Fruit fly (Drosophila melanogaster) whole organism, embryonic: Measurements from ENCODE around the gene Arp1.
A peak's percentile ranks its signal among the peaks of the same experiment; 100 is the strongest.

Source experiments
- Ada2b ChIP-seq: fragments of 200-800 bp; sonication (Bioruptor generic); IDR thresholded peaks from 2 replicates; pipeline ENCODE4 v1.3.6; 2022; ENCODE audit warnings: missing biosample characterization, missing genetic modification characterization
- Awh ChIP-seq: fragments of 200-800 bp; sonication (Bioruptor generic); IDR thresholded peaks from 2 replicates; pipeline ENCODE4, ENCODE4 v1.3.6; 2022; ENCODE audit warnings: missing biosample characterization, missing genetic modification characterization
- Bdp1 ChIP-seq: fragments of 200-800 bp; sonication (Bioruptor generic); optimal IDR thresholded peaks from 3 replicates; lab custom pipeline; 2016; ENCODE audit warnings: missing biosample characterization, missing genetic modification characterization
- Bgb ChIP-seq: fragments of 200-800 bp; sonication (Bioruptor generic); IDR thresholded peaks from 2 replicates; pipeline ENCODE4 v1.3.6; 2022; ENCODE audit warnings: missing biosample characterization, missing genetic modification characterization; ENCODE audit not compliant: partially characterized antibody
- CG11093 ChIP-seq: fragments of 200-800 bp; sonication (Bioruptor generic); IDR thresholded peaks from 3 replicates; pipeline ENCODE4 v1.3.6; 2022; ENCODE audit warnings: missing biosample characterization, missing genetic modification characterization
- CG11398 ChIP-seq: fragments of 200-800 bp; sonication (Bioruptor generic); optimal IDR thresholded peaks from 2 replicates; lab custom pipeline; 2016; ENCODE audit warnings: missing biosample characterization, missing genetic modification characterization
- CG12071 ChIP-seq: fragments of 200-800 bp; sonication (Bioruptor generic); optimal IDR thresholded peaks from 3 replicates; lab custom pipeline; 2018; ENCODE audit warnings: missing biosample characterization, mild to moderate bottlenecking, missing genetic modification characterization
- CG12299 ChIP-seq: fragments of 200-800 bp; sonication (Bioruptor generic); optimal IDR thresholded peaks from 2 replicates; lab custom pipeline; 2018; ENCODE audit warnings: missing biosample characterization, mild to moderate bottlenecking, missing genetic modification characterization
- CG13624 ChIP-seq: fragments of 200-800 bp; sonication (Bioruptor generic); optimal IDR thresholded peaks from 2 replicates; lab custom pipeline; 2016; ENCODE audit warnings: missing biosample characterization, missing genetic modification characterization
- CG14667 ChIP-seq: fragments of 200-800 bp; sonication (Bioruptor generic); IDR thresholded peaks from 2 replicates; pipeline ENCODE4 v1.3.6; 2022; ENCODE audit warnings: missing biosample characterization, missing genetic modification characterization
- CG14860 ChIP-seq: fragments of 200-800 bp; sonication (Bioruptor generic); IDR thresholded peaks from 3 replicates; pipeline ENCODE4 v1.3.6; 2022; ENCODE audit warnings: missing biosample characterization, missing genetic modification characterization; ENCODE audit not compliant: partially characterized antibody
- CG17359 ChIP-seq: fragments of 200-800 bp; sonication (Bioruptor generic); optimal IDR thresholded peaks from 3 replicates; lab custom pipeline; 2018; ENCODE audit warnings: missing biosample characterization, mild to moderate bottlenecking, missing genetic modification characterization, moderate library complexity
- CG17385 ChIP-seq: fragments of 200-800 bp; sonication (Bioruptor generic); optimal IDR thresholded peaks from 3 replicates; lab custom pipeline; 2018; ENCODE audit warnings: missing biosample characterization, mild to moderate bottlenecking, missing genetic modification characterization
- CG4730 ChIP-seq: fragments of 200-800 bp; sonication (Bioruptor generic); IDR thresholded peaks from 2 replicates; pipeline ENCODE4 v1.3.6; 2022; ENCODE audit warnings: missing biosample characterization, missing genetic modification characterization
- CG6254 ChIP-seq: fragments of 200-800 bp; sonication (Bioruptor generic); optimal IDR thresholded peaks from 3 replicates; lab custom pipeline; 2017; ENCODE audit warnings: mild to moderate bottlenecking, missing biosample characterization, missing genetic modification reagents, missing genetic modification characterization
- CG6765 ChIP-seq: fragments of 200-800 bp; sonication (Bioruptor generic); optimal IDR thresholded peaks from 3 replicates; lab custom pipeline; 2017; ENCODE audit warnings: missing biosample characterization, mild to moderate bottlenecking, missing genetic modification characterization
- CG7556 ChIP-seq: fragments of 200-800 bp; sonication (Bioruptor generic); optimal IDR thresholded peaks from 2 replicates; lab custom pipeline; 2017; ENCODE audit warnings: missing biosample characterization, mild to moderate bottlenecking, missing genetic modification characterization
- CG7786 ChIP-seq: fragments of 200-800 bp; sonication (Bioruptor generic); optimal IDR thresholded peaks from 2 replicates; lab custom pipeline; 2016; ENCODE audit warnings: missing biosample characterization, missing genetic modification characterization
- CG7839 ChIP-seq: fragments of 200-800 bp; sonication (Bioruptor generic); optimal IDR thresholded peaks from 3 replicates; lab custom pipeline; 2018; ENCODE audit warnings: missing biosample characterization, mild to moderate bottlenecking, missing genetic modification characterization, moderate library complexity
- CG7987 ChIP-seq: fragments of 200-800 bp; sonication (Bioruptor generic); optimal IDR thresholded peaks from 2 replicates; lab custom pipeline; 2018; ENCODE audit warnings: missing biosample characterization, mild to moderate bottlenecking, missing genetic modification characterization, moderate library complexity
- CG8281 ChIP-seq: fragments of 200-800 bp; sonication (Bioruptor generic); optimal IDR thresholded peaks from 2 replicates; lab custom pipeline; 2018; ENCODE audit warnings: missing biosample characterization, mild to moderate bottlenecking, missing genetic modification characterization, moderate library complexity
- CG8388 ChIP-seq: fragments of 200-800 bp; sonication (Bioruptor generic); optimal IDR thresholded peaks from 2 replicates; lab custom pipeline; 2019; ENCODE audit warnings: missing biosample characterization, mild to moderate bottlenecking, missing genetic modification characterization, moderate library complexity
- CG8478 ChIP-seq: fragments of >200 bp; optimal IDR thresholded peaks from 2 replicates; lab custom pipeline; 2018
- CG9727 ChIP-seq: fragments of 200-800 bp; sonication (Bioruptor generic); optimal IDR thresholded peaks from 3 replicates; lab custom pipeline; 2017; ENCODE audit warnings: missing biosample characterization, mild to moderate bottlenecking, missing genetic modification characterization
- CG9876 ChIP-seq: fragments of 200-800 bp; sonication (Bioruptor generic); optimal IDR thresholded peaks from 2 replicates; lab custom pipeline; 2016; ENCODE audit warnings: missing biosample characterization, missing genetic modification characterization
- Deaf1 ChIP-seq: fragments of 200-800 bp; optimal IDR thresholded peaks from 3 replicates; lab custom pipeline; 2019; ENCODE audit warnings: missing biosample characterization, mild to moderate bottlenecking, missing genetic modification characterization, moderate library complexity
- Dp ChIP-seq: fragments of 200-800 bp; sonication (Bioruptor generic); optimal IDR thresholded peaks from 2 replicates; lab custom pipeline; 2018; ENCODE audit warnings: missing biosample characterization, mild to moderate bottlenecking, missing genetic modification characterization, moderate library complexity
- Mrtf ChIP-seq: fragments of 200-800 bp; sonication (Bioruptor generic); IDR thresholded peaks from 3 replicates; pipeline ENCODE4 v1.3.6; 2022; ENCODE audit warnings: missing biosample characterization, missing genetic modification characterization
- Side ChIP-seq: fragments of 200-800 bp; sonication (Bioruptor generic); optimal IDR thresholded peaks from 2 replicates; lab custom pipeline; 2016; ENCODE audit warnings: missing biosample characterization, missing genetic modification characterization
- Sin3A ChIP-seq: fragments of >200 bp; optimal IDR thresholded peaks from 2 replicates; lab custom pipeline; 2018
- Six4 ChIP-seq: fragments of 200-800 bp; sonication (Bioruptor generic); optimal IDR thresholded peaks from 2 replicates; lab custom pipeline; 2016; ENCODE audit warnings: missing biosample characterization, missing genetic modification characterization
- Spps ChIP-seq: fragments of 200-800 bp; sonication (Bioruptor generic); optimal IDR thresholded peaks from 2 replicates; lab custom pipeline; 2018; ENCODE audit warnings: missing biosample characterization, mild to moderate bottlenecking, missing genetic modification characterization
- Xbp1 ChIP-seq: fragments of 200-800 bp; sonication (Bioruptor generic); optimal IDR thresholded peaks from 3 replicates; lab custom pipeline; 2016; ENCODE audit warnings: missing biosample characterization, mild to moderate bottlenecking, missing genetic modification characterization
- Xrp1 ChIP-seq: fragments of 200-800 bp; sonication (Bioruptor generic); IDR thresholded peaks from 2 replicates; pipeline ENCODE4 v1.3.6; 2022; ENCODE audit warnings: missing biosample characterization, missing genetic modification characterization
- cad ChIP-seq: fragments of >200 bp; optimal IDR thresholded peaks from 2 replicates; lab custom pipeline; 2017; ENCODE audit warnings: missing biosample characterization, missing genetic modification characterization
- croc ChIP-seq: fragments of 200-800 bp; sonication (Bioruptor generic); conservative IDR thresholded peaks from 3 replicates; pipeline ENCODE4 v1.3.6; 2022; ENCODE audit warnings: missing biosample characterization, missing genetic modification characterization
- cwo ChIP-seq: fragments of 200-800 bp; sonication (Bioruptor generic); optimal IDR thresholded peaks from 3 replicates; lab custom pipeline; 2017; ENCODE audit warnings: missing biosample characterization, missing genetic modification characterization, mild to moderate bottlenecking, moderate library complexity, missing genetic modification reagents
- danr ChIP-seq: fragments of 200-800 bp; sonication (Bioruptor generic); IDR thresholded peaks from 2 replicates; pipeline ENCODE4 v1.3.6; 2022; ENCODE audit warnings: missing biosample characterization, missing genetic modification characterization
- ftz-f1 ChIP-seq: fragments of 200-800 bp; sonication (Bioruptor generic); optimal IDR thresholded peaks from 2 replicates; lab custom pipeline; 2016; ENCODE audit warnings: missing biosample characterization, missing genetic modification characterization
- gcm ChIP-seq: fragments of 200-800 bp; sonication (Bioruptor generic); optimal IDR thresholded peaks from 2 replicates; lab custom pipeline; 2019; ENCODE audit warnings: missing biosample characterization, mild to moderate bottlenecking, missing genetic modification characterization, moderate library complexity
- gt ChIP-seq: fragments of 200-800 bp; sonication (Bioruptor generic); IDR thresholded peaks from 2 replicates; pipeline ENCODE4 v1.3.6; 2022; ENCODE audit warnings: missing biosample characterization, missing genetic modification characterization
- hth ChIP-seq: fragments of >200 bp; optimal IDR thresholded peaks from 2 replicates; lab custom pipeline; 2017; ENCODE audit warnings: inconsistent platforms
- lov ChIP-seq, 2 experiments: fragments of 200-800 bp in 1 of 2; fragments of >200 bp in 1 of 2; sonication (Bioruptor generic) in 1 of 2; IDR thresholded peaks in 1 of 2; optimal IDR thresholded peaks in 1 of 2; 2 replicates in 1 of 2; 3 replicates in 1 of 2; pipeline versions ENCODE4 v1.3.6 to Lab custom; 2017 to 2022; ENCODE audit warnings: missing biosample characterization in 1 of 2, missing genetic modification characterization in 1 of 2
- nau ChIP-seq: fragments of 200-800 bp; sonication (Bioruptor generic); optimal IDR thresholded peaks from 3 replicates; lab custom pipeline; 2017; ENCODE audit warnings: missing biosample characterization, mild to moderate bottlenecking, missing genetic modification characterization, missing genetic modification reagents
- odd ChIP-seq: fragments of 200-800 bp; sonication (Bioruptor generic); optimal IDR thresholded peaks from 2 replicates; lab custom pipeline; 2017; ENCODE audit warnings: missing biosample characterization, mild to moderate bottlenecking, missing genetic modification characterization
- pb ChIP-seq: fragments of 200-800 bp; sonication (Bioruptor generic); optimal IDR thresholded peaks from 3 replicates; lab custom pipeline; 2016; ENCODE audit warnings: missing biosample characterization, missing genetic modification characterization
- slbo ChIP-seq: fragments of 200-800 bp; sonication (Bioruptor generic); IDR thresholded peaks from 2 replicates; pipeline ENCODE4 v1.3.6; 2022; ENCODE audit warnings: missing biosample characterization, missing genetic modification characterization
- ssp ChIP-seq: fragments of 200-800 bp; sonication (Bioruptor generic); IDR thresholded peaks from 2 replicates; pipeline ENCODE4 v1.3.6; 2022; ENCODE audit warnings: missing biosample characterization, missing genetic modification characterization
- tap ChIP-seq: fragments of 200-800 bp; optimal IDR thresholded peaks from 3 replicates; lab custom pipeline; 2019; ENCODE audit warnings: missing biosample characterization, mild to moderate bottlenecking, missing genetic modification characterization, moderate library complexity
- tin ChIP-seq: fragments of 200-800 bp; sonication (Bioruptor generic); optimal IDR thresholded peaks from 3 replicates; lab custom pipeline; 2016; ENCODE audit warnings: missing biosample characterization, missing genetic modification characterization
- ttk ChIP-seq: fragments of 200-800 bp; sonication (Bioruptor generic); IDR thresholded peaks from 2 replicates; pipeline ENCODE4 v2.1.2; 2022; ENCODE audit warnings: missing biosample characterization, missing genetic modification characterization
- vfl ChIP-seq: fragments of 200-800 bp; sonication (Bioruptor generic); optimal IDR thresholded peaks from 2 replicates; lab custom pipeline; 2016; ENCODE audit warnings: missing biosample characterization, missing genetic modification characterization
- vvl ChIP-seq: fragments of 200-800 bp; sonication (Bioruptor generic); IDR thresholded peaks from 2 replicates; pipeline ENCODE4 v1.3.6; 2022; ENCODE audit warnings: missing biosample characterization, missing genetic modification characterization

The Arp1 gene

dm6 chr3R:12716251-12716650 lies 24.7 kb downstream of the Arp1 start (continued):
- no peak for TF ChIP-seq CG7839 (tag; lab: Kevin White, UChicago)
- no peak for TF ChIP-seq Awh
- 0 out of 2 replicates have a peak, but pooled peaks have one; percentile 9 for TF ChIP-seq Xrp1
- TF ChIP-seq croc (GFP tag; lab: Robert Waterston, UW): no peak
- no peak for TF ChIP-seq odd (GFP tag; lab: Kevin White, UChicago)
- no peak for TF ChIP-seq Sin3A
- TF ChIP-seq ftz-f1 (GFP tag; lab: Kevin White, UChicago): no peak
- no peak for TF ChIP-seq hth
- no peak for TF ChIP-seq Bgb (GFP tag; lab: Robert Waterston, UW)
- TF ChIP-seq vvl (GFP tag; lab: Robert Waterston, UW): no peak
- no peak for TF ChIP-seq CG14667 (GFP tag; lab: Robert Waterston, UW)
- TF ChIP-seq CG17359 (tag; lab: Kevin White, UChicago): no peak
- no peak for TF ChIP-seq CG7786 (GFP tag; lab: Kevin White, UChicago)
- no peak for TF ChIP-seq CG8478 (lab: Kevin White, UChicago)
- no peak for TF ChIP-seq slbo (GFP tag; lab: Robert Waterston, UW)
- no peak for TF ChIP-seq Dp (GFP tag; lab: Kevin White, UChicago)
- no peak for TF ChIP-seq CG6254
- no peak for TF ChIP-seq CG11093 (GFP tag; lab: Robert Waterston, UW)
- TF ChIP-seq tin: no peak
- TF ChIP-seq Spps (tag; lab: Kevin White, UChicago): no peak
- TF ChIP-seq CG8281 (tag; lab: Kevin White, UChicago): peak; percentile 25
- TF ChIP-seq gt (GFP tag; lab: Robert Waterston, UW): no peak
- TF ChIP-seq CG17385 (GFP tag; lab: Kevin White, UChicago): no peak
- TF ChIP-seq CG8388 (GFP tag; lab: Kevin White, UChicago): no peak
- TF ChIP-seq nau (GFP tag; lab: Kevin White, UChicago): no peak
- no peak for TF ChIP-seq Six4 (GFP tag; lab: Kevin White, UChicago)
- TF ChIP-seq CG13624 (GFP tag; lab: Kevin White, UChicago): no peak
- TF ChIP-seq cad: no peak
- no peak for TF ChIP-seq tap (tag; lab: Kevin White, UChicago)
- TF ChIP-seq CG14860 (GFP tag; lab: Robert Waterston, UW): no peak
- TF ChIP-seq ssp (GFP tag; lab: Robert Waterston, UW): no peak
- no peak for TF ChIP-seq cwo (GFP tag; lab: Kevin White, UChicago)
- peak; percentile 57 for TF ChIP-seq CG6765
- TF ChIP-seq CG12071 (GFP tag; lab: Kevin White, UChicago): peak; percentile 54
- TF ChIP-seq Ada2b (GFP tag; lab: Robert Waterston, UW): no peak
- no peak for TF ChIP-seq pb (GFP tag; lab: Kevin White, UChicago)
- no peak for TF ChIP-seq Deaf1 (tag; lab: Kevin White, UChicago)
- no peak for TF ChIP-seq CG7556 (GFP tag; lab: Kevin White, UChicago)
- TF ChIP-seq Xbp1 (GFP tag; lab: Kevin White, UChicago): no peak
- TF ChIP-seq Mrtf (GFP tag; lab: Robert Waterston, UW): no peak
- TF ChIP-seq CG4730: no peak
- TF ChIP-seq CG9876 (GFP tag; lab: Kevin White, UChicago): no peak
- TF ChIP-seq CG11398 (GFP tag; lab: Kevin White, UChicago): no peak
- TF ChIP-seq Bdp1 (GFP tag; lab: Kevin White, UChicago): no peak
- TF ChIP-seq Side (GFP tag; lab: Kevin White, UChicago): no peak
- TF ChIP-seq CG12299 (tag; lab: Kevin White, UChicago): no peak
- no peak for TF ChIP-seq lov (optimal IDR thresholded peaks at IDR 0.05; lab: Kevin White, UChicago)
- TF ChIP-seq lov (GFP tag; IDR thresholded peaks at IDR 0.05; lab: Robert Waterston, UW): no peak
- no peak for TF ChIP-seq vfl
- no peak for TF ChIP-seq CG9727 (GFP tag; lab: Kevin White, UChicago)
- TF ChIP-seq ttk (GFP tag; lab: Robert Waterston, UW): no peak
- TF ChIP-seq danr (GFP tag; lab: Robert Waterston, UW): no peak
- TF ChIP-seq gcm: no peak
- peak; percentile 26 for TF ChIP-seq CG7987
